Worm (Caenorhabditis elegans) whole organism, young adult: ENCODE measurements around the gene zer-1.

Source experiments
- F49E8.2 ChIP-seq: sonication (generic microtip); optimal IDR thresholded peaks from 3 replicates; lab custom pipeline; 2017; ENCODE audit warnings: missing genetic modification characterization, mild to moderate bottlenecking, missing compliant biosample characterization, antibody characterized with exemption, moderate library complexity; ENCODE audit not compliant: insufficient read depth
- ceh-100 ChIP-seq: fragments of 200-800 bp; sonication (Bioruptor generic); IDR thresholded peaks from 2 replicates; pipeline ENCODE4 v1.3.6; 2022; ENCODE audit warnings: missing genetic modification reagents, missing genetic modification characterization, missing compliant biosample characterization
- die-1 ChIP-seq: sonication (generic microtip); optimal IDR thresholded peaks from 2 replicates; lab custom pipeline; 2016; ENCODE audit warnings: missing genotype, mild to moderate bottlenecking, missing genetic modification characterization, missing compliant biosample characterization
- egl-18 ChIP-seq: fragments of 200-800 bp; sonication (Bioruptor generic); IDR thresholded peaks from 2 replicates; pipeline ENCODE4 v1.3.6; 2022; ENCODE audit warnings: missing genetic modification reagents, missing genetic modification characterization, missing compliant biosample characterization
- egrh-3 ChIP-seq: fragments of 200-800 bp; sonication (Bioruptor generic); IDR thresholded peaks from 2 replicates; pipeline ENCODE4 v1.3.6; 2022; ENCODE audit warnings: missing genetic modification reagents, missing genetic modification characterization, missing compliant biosample characterization
- lin-35 ChIP-seq, 3 experiments: fragments of 150-350 bp in 2 of 3; sonication (generic microtip) in 1 of 3; optimal IDR thresholded peaks; 2 replicates each; lab custom pipeline; 2014 to 2018; ENCODE audit warnings: missing biosample characterization in 3 of 3, missing genetic modification characterization in 3 of 3, missing genetic modification reagents in 3 of 3

DNA sequence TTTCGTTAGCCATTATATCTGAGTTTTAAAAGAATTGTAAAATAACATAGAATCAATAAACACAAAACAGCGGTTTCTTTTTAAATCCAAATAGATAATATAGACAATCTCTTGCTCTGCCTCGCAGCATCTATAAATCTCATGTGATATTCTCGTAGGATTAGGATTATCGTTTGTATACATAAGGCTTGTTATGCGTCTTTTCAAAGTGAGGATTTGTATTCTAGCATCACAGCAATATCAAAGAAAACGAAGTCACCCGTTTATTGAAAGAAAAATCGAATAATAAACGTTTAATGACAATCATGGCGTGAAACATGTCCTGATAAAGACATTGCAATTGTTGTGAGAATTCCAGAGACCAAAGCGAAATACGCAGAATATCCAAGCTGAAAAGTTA lies 14.2 kb downstream of the zer-1 start, which contains the start of the genes T24C4.3 and clc-20:
- TF ChIP-seq egl-18 (GFP tag; lab: Robert Waterston, UW): no peak
- no peak for TF ChIP-seq F49E8.2 (tag; lab: Kevin White, UChicago)
- no peak for TF ChIP-seq ceh-100
- TF ChIP-seq die-1 (tag; lab: Kevin White, UChicago): no peak
- no peak for TF ChIP-seq egrh-3 (GFP tag; lab: Robert Waterston, UW)
- no peak for TF ChIP-seq lin-35 (GFP tag; optimal IDR thresholded peaks at IDR 0.05; lab: Kevin White, UChicago)
